Worm (Caenorhabditis elegans) whole organism, young adult: Measurements from ENCODE around the gene C03B1.10.

ENCODE experiments used
- B0261.1 ChIP-seq: sonication (generic microtip); optimal IDR thresholded peaks from 2 replicates; lab custom pipeline; 2016; ENCODE audit warnings: mild to moderate bottlenecking, missing genetic modification characterization, moderate library complexity, missing compliant biosample characterization
- D2030.7 ChIP-seq: fragments of 200-800 bp; sonication (Bioruptor generic); IDR thresholded peaks from 2 replicates; pipeline ENCODE4 v1.3.6; 2022; ENCODE audit warnings: missing genetic modification reagents, missing genetic modification characterization, missing compliant biosample characterization
- F39B2.1 ChIP-seq: fragments of 200-800 bp; sonication (Bioruptor generic); IDR thresholded peaks from 2 replicates; pipeline ENCODE4 v1.3.6; 2022; ENCODE audit warnings: missing genetic modification reagents, missing genetic modification characterization, missing compliant biosample characterization
- F57A8.1 ChIP-seq: fragments of 200-800 bp; sonication (Bioruptor generic); optimal IDR thresholded peaks from 2 replicates; lab custom pipeline; 2018; ENCODE audit warnings: mild to moderate bottlenecking, missing genetic modification characterization, moderate library complexity, missing compliant biosample characterization
- T07F8.4 ChIP-seq: sonication (generic microtip); optimal IDR thresholded peaks from 2 replicates; lab custom pipeline; 2016; ENCODE audit warnings: mild to moderate bottlenecking, missing genetic modification characterization, moderate library complexity, missing compliant biosample characterization
- T26A5.8 ChIP-seq: sonication (generic microtip); optimal IDR thresholded peaks from 2 replicates; lab custom pipeline; 2016; ENCODE audit warnings: missing genetic modification characterization, missing compliant biosample characterization
- Y53G8AR.9 ChIP-seq: fragments of 200-800 bp; sonication (Bioruptor generic); conservative IDR thresholded peaks from 2 replicates; pipeline ENCODE4 v1.3.6; 2022; ENCODE audit warnings: missing genetic modification reagents, missing genetic modification characterization, missing compliant biosample characterization
- Y79H2A.3 ChIP-seq: fragments of 200-800 bp; sonication (Bioruptor generic); conservative IDR thresholded peaks from 2 replicates; pipeline ENCODE4 v1.3.6; 2022; ENCODE audit warnings: missing genetic modification reagents, missing genetic modification characterization, missing compliant biosample characterization
- Y95B8A.8 ChIP-seq: fragments of 200-800 bp; sonication (Bioruptor generic); IDR thresholded peaks from 2 replicates; pipeline ENCODE4 v1.3.6; 2022; ENCODE audit warnings: missing genetic modification reagents, missing genetic modification characterization, missing compliant biosample characterization
- aptf-3 ChIP-seq: fragments of 200-800 bp; sonication (Bioruptor generic); IDR thresholded peaks from 2 replicates; pipeline ENCODE4 v1.3.6; 2022; ENCODE audit warnings: missing genetic modification characterization, missing compliant biosample characterization
- atf-7 ChIP-seq: sonication (generic microtip); optimal IDR thresholded peaks from 2 replicates; lab custom pipeline; 2017; ENCODE audit warnings: mild to moderate bottlenecking, missing genetic modification characterization, missing compliant biosample characterization
- attf-3 ChIP-seq: fragments of 200-800 bp; sonication (Bioruptor generic); conservative IDR thresholded peaks from 2 replicates; pipeline ENCODE4 v1.3.6; 2022; ENCODE audit warnings: missing genetic modification reagents, missing genetic modification characterization, missing compliant biosample characterization
- attf-5 ChIP-seq: fragments of 200-800 bp; sonication (Bioruptor generic); optimal IDR thresholded peaks from 2 replicates; lab custom pipeline; 2018; ENCODE audit warnings: mild to moderate bottlenecking, missing genetic modification characterization, missing compliant biosample characterization
- attf-6 ChIP-seq: fragments of 200-800 bp; sonication (Bioruptor generic); IDR thresholded peaks from 2 replicates; pipeline ENCODE4 v1.3.6; 2022; ENCODE audit warnings: missing genetic modification reagents, missing genetic modification characterization, missing compliant biosample characterization
- bed-2 ChIP-seq: fragments of 200-800 bp; sonication (Bioruptor generic); IDR thresholded peaks from 2 replicates; pipeline ENCODE4 v1.3.6; 2022; ENCODE audit warnings: missing genetic modification reagents, missing genetic modification characterization, missing compliant biosample characterization
- ceh-40 ChIP-seq: fragments of 200-800 bp; sonication (Bioruptor generic); IDR thresholded peaks from 2 replicates; pipeline ENCODE4 v1.3.6; 2022; ENCODE audit warnings: missing genetic modification characterization, missing compliant biosample characterization
- ceh-58 ChIP-seq: fragments of 200-800 bp; sonication (Bioruptor generic); IDR thresholded peaks from 2 replicates; pipeline ENCODE4 v1.3.6; 2022; ENCODE audit warnings: missing genetic modification characterization, missing compliant biosample characterization
- dpl-1 ChIP-seq: fragments of 150-350 bp; optimal IDR thresholded peaks from 2 replicates; lab custom pipeline; 2014; ENCODE audit warnings: missing biosample characterization, missing genetic modification reagents, missing genetic modification characterization
- ets-4 ChIP-seq: fragments of 200-800 bp; sonication (Bioruptor generic); optimal IDR thresholded peaks from 2 replicates; lab custom pipeline; 2018; ENCODE audit warnings: mild to moderate bottlenecking, missing genetic modification characterization, missing compliant biosample characterization
- gei-17 ChIP-seq: fragments of 200-800 bp; sonication (Bioruptor generic); optimal IDR thresholded peaks from 2 replicates; lab custom pipeline; 2018; ENCODE audit warnings: mild to moderate bottlenecking, missing genetic modification characterization, missing compliant biosample characterization
- hlh-26 ChIP-seq: fragments of 200-800 bp; sonication (Bioruptor generic); conservative IDR thresholded peaks from 2 replicates; pipeline ENCODE4 v1.3.6; 2022; ENCODE audit warnings: missing genetic modification reagents, missing genetic modification characterization, missing compliant biosample characterization
- hrde-1 ChIP-seq: sonication (generic microtip); optimal IDR thresholded peaks from 2 replicates; lab custom pipeline; 2016; ENCODE audit warnings: missing genetic modification characterization, mild to moderate bottlenecking, missing compliant biosample characterization, moderate library complexity, missing genotype, missing genetic modification reagents, borderline replicate concordance
- hsf-1 ChIP-seq: fragments of 200-800 bp; sonication (Bioruptor generic); IDR thresholded peaks from 2 replicates; pipeline ENCODE4 v1.3.6; 2022; ENCODE audit warnings: missing genetic modification reagents, missing genetic modification characterization, missing compliant biosample characterization
- lag-1 ChIP-seq: fragments of 200-800 bp; sonication (Bioruptor generic); IDR thresholded peaks from 2 replicates; pipeline ENCODE4 v1.3.6; 2022; ENCODE audit warnings: missing genetic modification reagents, missing genetic modification characterization, missing compliant biosample characterization
- let-607 ChIP-seq, 2 experiments: fragments of 200-800 bp in 1 of 2; sonication (Bioruptor generic) in 1 of 2; sonication (generic microtip) in 1 of 2; optimal IDR thresholded peaks; 2 replicates each; lab custom pipeline; 2016 to 2018; ENCODE audit warnings: mild to moderate bottlenecking in 2 of 2, missing compliant biosample characterization in 2 of 2, missing genetic modification characterization in 2 of 2, moderate library complexity in 2 of 2, missing genotype in 1 of 2
- lin-26 ChIP-seq: fragments of 200-800 bp; sonication (Bioruptor generic); IDR thresholded peaks from 2 replicates; pipeline ENCODE4 v1.3.6; 2022; ENCODE audit warnings: missing genetic modification reagents, missing genetic modification characterization, missing compliant biosample characterization
- lir-1 ChIP-seq: fragments of 200-800 bp; sonication (Bioruptor generic); conservative IDR thresholded peaks from 2 replicates; pipeline ENCODE4 v1.3.6; 2022; ENCODE audit warnings: missing genetic modification reagents, missing genetic modification characterization, missing compliant biosample characterization
- madf-3 ChIP-seq: fragments of 200-800 bp; sonication (Bioruptor generic); IDR thresholded peaks from 2 replicates; pipeline ENCODE4 v1.3.6; 2022; ENCODE audit warnings: missing genetic modification reagents, missing genetic modification characterization, missing compliant biosample characterization
- madf-6 ChIP-seq: fragments of 200-800 bp; sonication (Bioruptor generic); IDR thresholded peaks from 2 replicates; pipeline ENCODE4 v1.3.6; 2022; ENCODE audit warnings: missing genetic modification reagents, missing genetic modification characterization, missing compliant biosample characterization
- mcd-1 ChIP-seq: fragments of 200-800 bp; sonication (Bioruptor generic); IDR thresholded peaks from 2 replicates; pipeline ENCODE4 v1.3.6; 2022; ENCODE audit warnings: missing genetic modification reagents, missing genetic modification characterization, missing compliant biosample characterization
- mes-4 ChIP-seq: sonication (generic microtip); optimal IDR thresholded peaks from 2 replicates; lab custom pipeline; 2016; ENCODE audit warnings: missing genotype, missing genetic modification characterization, missing compliant biosample characterization
- pbrm-1 ChIP-seq: fragments of 200-800 bp; sonication (Bioruptor generic); IDR thresholded peaks from 2 replicates; pipeline ENCODE4 v1.3.6; 2022; ENCODE audit warnings: missing genetic modification reagents, missing genetic modification characterization, missing compliant biosample characterization
- rec-8 ChIP-seq, 2 experiments: sonication (generic microtip); optimal IDR thresholded peaks; 2 replicates each; lab custom pipeline; 2016; ENCODE audit warnings: mild to moderate bottlenecking in 2 of 2, missing genetic modification characterization in 2 of 2, missing genetic modification reagents in 2 of 2, missing genotype in 2 of 2, missing biosample characterization in 1 of 2, missing compliant biosample characterization in 1 of 2, moderate library complexity in 1 of 2
- repo-1 ChIP-seq: sonication (generic microtip); optimal IDR thresholded peaks from 2 replicates; lab custom pipeline; 2017; ENCODE audit warnings: mild to moderate bottlenecking, missing genetic modification characterization, missing compliant biosample characterization
- rpc-1 ChIP-seq, 2 experiments: fragments of 150-350 bp in 1 of 2; sonication (generic microtip) in 1 of 2; optimal IDR thresholded peaks; 2 replicates each; lab custom pipeline; 2014 to 2018; ENCODE audit warnings: missing biosample characterization in 1 of 2, missing genetic modification characterization in 1 of 2, missing genetic modification reagents in 1 of 2, missing genotype in 1 of 2
- snpc-1.3 ChIP-seq: sonication (generic microtip); optimal IDR thresholded peaks from 2 replicates; lab custom pipeline; 2017; ENCODE audit warnings: missing genetic modification characterization, mild to moderate bottlenecking, missing compliant biosample characterization, antibody characterized with exemption, moderate library complexity, missing genotype, missing genetic modification reagents; ENCODE audit not compliant: insufficient read depth
- snpc-3.4 ChIP-seq: sonication (generic microtip); optimal IDR thresholded peaks from 2 replicates; lab custom pipeline; 2017; ENCODE audit warnings: missing genetic modification characterization, mild to moderate bottlenecking, missing compliant biosample characterization, antibody characterized with exemption, moderate library complexity, missing genotype, missing genetic modification reagents
- sptf-2 ChIP-seq: fragments of 200-800 bp; sonication (Bioruptor generic); optimal IDR thresholded peaks from 2 replicates; lab custom pipeline; 2018; ENCODE audit warnings: mild to moderate bottlenecking, missing genetic modification characterization, missing compliant biosample characterization
- zim-3 ChIP-seq: sonication (generic microtip); optimal IDR thresholded peaks from 2 replicates; lab custom pipeline; 2017; ENCODE audit warnings: mild to moderate bottlenecking, missing genetic modification characterization, moderate library complexity, missing compliant biosample characterization

Gene C03B1.10

ce11 chrX:6360658-6361057, 3.0 kb upstream of the C03B1.10 start, which contains the start of gene C03B1.14:
TSS of gene C03B1.14 (minus strand) at chrX:6360758.
- no peak for TF ChIP-seq F57A8.1 (GFP tag; lab: Kevin White, UChicago)
- no peak for TF ChIP-seq F39B2.1 (GFP tag; lab: Robert Waterston, UW)
- no peak for TF ChIP-seq lag-1 (GFP tag; lab: Robert Waterston, UW)
- no peak for TF ChIP-seq snpc-1.3 (tag; lab: Kevin White, UChicago)
- TF ChIP-seq D2030.7 (GFP tag; lab: Robert Waterston, UW): no peak
- no peak for TF ChIP-seq lir-1
- TF ChIP-seq B0261.1 (tag; lab: Kevin White, UChicago): no peak
- no peak for TF ChIP-seq mcd-1

DNA sequence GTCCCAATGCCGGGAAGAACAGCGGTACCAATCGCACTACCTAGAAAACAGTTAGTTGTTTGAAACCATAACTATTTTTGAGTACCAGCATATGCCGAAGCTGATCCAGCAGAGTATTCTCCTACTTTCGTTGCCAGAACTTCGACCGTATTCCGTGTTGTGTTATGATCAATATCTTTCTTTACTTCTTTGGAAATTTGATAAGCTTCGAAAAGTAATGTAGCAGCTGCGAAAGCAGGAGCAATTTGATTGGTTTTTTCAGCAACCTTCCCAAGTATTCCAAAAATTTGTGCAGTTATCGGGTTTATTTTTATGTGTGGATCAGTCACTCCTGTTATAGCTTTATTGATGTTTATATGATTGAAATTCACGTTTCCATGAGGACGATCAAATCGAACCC, 2.4 kb upstream of the C03B1.10 start:
- TF ChIP-seq T26A5.8 (no peak), attf-6 (GFP tag; lab: Robert Waterston, UW) (no peak), hlh-26 (GFP tag; lab: Robert Waterston, UW) (no peak), let-607 (tag; optimal IDR thresholded peaks at IDR 0.05; lab: Kevin White, UChicago) (no peak), madf-6 (GFP tag; lab: Robert Waterston, UW) (no peak), dpl-1 (no peak), lag-1 (GFP tag; lab: Robert Waterston, UW) (no peak), ceh-58 (no peak), T07F8.4 (tag; lab: Kevin White, UChicago) (no peak), lin-26 (no peak), hsf-1 (GFP tag; lab: Robert Waterston, UW) (no peak), madf-3 (GFP tag; lab: Robert Waterston, UW) (no peak), rec-8 (tag; optimal IDR thresholded peaks at IDR 0.05; lab: Kevin White, UChicago) (no peak)
- TF ChIP-seq, all 124 proteins: peak for 0

DNA sequence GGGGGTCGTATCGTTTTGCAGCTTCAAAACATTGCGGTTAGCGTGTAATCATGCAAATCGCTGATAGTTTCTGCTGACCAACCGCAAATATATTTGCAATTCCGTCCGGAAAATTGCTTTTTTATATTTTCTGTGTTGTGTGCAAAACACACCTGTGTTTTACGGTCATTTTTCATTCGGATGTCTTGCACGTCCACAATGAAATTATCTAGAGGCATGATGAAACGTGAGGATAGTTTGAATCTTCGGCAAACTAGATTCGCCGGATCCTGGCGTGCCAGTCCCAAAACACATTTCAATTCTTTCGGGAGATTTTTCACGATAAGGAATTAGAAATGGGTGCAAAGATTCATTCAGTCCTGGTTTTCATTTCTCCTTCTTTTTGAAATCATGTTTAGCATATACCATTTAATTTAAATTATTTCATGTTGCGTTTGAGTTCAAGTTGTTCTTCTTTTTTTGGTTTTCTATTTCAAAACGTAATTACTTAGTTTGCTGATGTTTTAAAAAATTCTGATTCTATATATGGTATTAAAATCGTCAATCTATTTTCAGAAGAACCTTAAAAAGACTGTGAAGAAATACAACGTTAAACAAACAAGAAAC, 2.5 kb downstream of the C03B1.10 start, which contains the start of gene C03B1.5:
Gene C03B1.5, plus strand, starts transcription at position 556 of the 606 bp plus-strand sequence.
- TF ChIP-seq pbrm-1 (GFP tag; lab: Robert Waterston, UW) (no peak), sptf-2 (GFP tag; lab: Kevin White, UChicago) (no peak), ceh-40 (no peak), attf-3 (GFP tag; lab: Robert Waterston, UW) (no peak), Y53G8AR.9 (no peak), zim-3 (no peak), mes-4 (tag; lab: Kevin White, UChicago) (no peak), attf-5 (GFP tag; lab: Kevin White, UChicago) (no peak), Y95B8A.8 (GFP tag; lab: Robert Waterston, UW) (no peak), aptf-3 (GFP tag; lab: Robert Waterston, UW) (no peak), snpc-3.4 (tag; lab: Kevin White, UChicago) (no peak), atf-7 (tag; lab: Kevin White, UChicago) (no peak), Y79H2A.3 (GFP tag; lab: Robert Waterston, UW) (no peak), rpc-1 (optimal IDR thresholded peaks at IDR 0.05; lab: Kevin White, UChicago) (no peak), rpc-1 (tag; optimal IDR thresholded peaks at IDR 0.05; lab: Kevin White, UChicago) (no peak), repo-1 (no peak), bed-2 (GFP tag; lab: Robert Waterston, UW) (no peak), gei-17 (no peak), hrde-1 (tag; lab: Kevin White, UChicago) (no peak), dpl-1 (no peak), ets-4 (GFP tag; lab: Kevin White, UChicago) (no peak)
